Fruit fly (Drosophila melanogaster) whole organism, prepupa: ENCODE results near the gene CG42833.

Experiments
- Blimp-1 ChIP-seq: fragments of 200-800 bp; sonication (Bioruptor generic); optimal IDR thresholded peaks from 3 replicates; lab custom pipeline; 2017; ENCODE audit warnings: missing biosample characterization, missing genetic modification characterization, mild to moderate bottlenecking, moderate library complexity, missing genetic modification reagents
- pdm3 ChIP-seq: fragments of 200-800 bp; sonication (Bioruptor generic); optimal IDR thresholded peaks from 3 replicates; lab custom pipeline; 2016; ENCODE audit warnings: missing biosample characterization, missing genetic modification characterization

DNA sequence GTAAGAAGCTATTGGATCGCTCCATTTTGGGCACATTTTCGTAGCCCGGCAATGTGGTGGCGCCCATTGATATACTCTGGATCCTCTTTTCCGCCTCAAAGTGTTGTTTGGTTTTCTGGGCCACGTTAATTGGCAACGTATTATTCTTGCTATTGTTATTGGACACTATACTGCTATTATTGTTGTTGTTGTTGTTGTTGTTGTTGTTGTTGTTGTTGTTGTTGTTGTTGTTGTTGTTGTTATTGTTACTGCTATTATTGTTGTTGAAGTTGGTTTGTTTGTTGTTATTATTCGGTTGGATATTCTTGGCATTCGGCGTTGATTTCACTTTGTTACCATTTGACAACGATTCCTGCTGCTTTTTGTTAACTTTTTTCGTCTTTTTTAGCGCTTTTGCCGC lies 8.0 kb upstream of the CG42833 start:
- TF ChIP-seq Blimp-1 (GFP tag; lab: Kevin White, UChicago) (no peak), pdm3 (GFP tag; lab: Kevin White, UChicago) (no peak)
